Worm (Caenorhabditis elegans): ENCODE results near the gene Y75B8A.25.

ce11 chrIII:12230195-12230594, 43.6 kb upstream of the Y75B8A.25 start:
- TF ChIP-seq lin-13 (tag; optimal IDR thresholded peaks at IDR 0.05) (no peak), zip-8 (tag; optimal IDR thresholded peaks at IDR 0.05) (no peak), mep-1 (tag; optimal IDR thresholded peaks at IDR 0.05) (no peak), elt-1 (tag; optimal IDR thresholded peaks at IDR 0.05; ENCODE audit: borderline replicate concordance, insufficient read depth) (no peak), elt-3 (tag; optimal IDR thresholded peaks at IDR 0.05) (no peak), nhr-28 (tag; optimal IDR thresholded peaks at IDR 0.05) (no peak), snpc-4 (tag; optimal IDR thresholded peaks at IDR 0.05) (no peak), mab-5 (tag; optimal IDR thresholded peaks at IDR 0.05) (no peak), lin-32 (GFP tag; optimal IDR thresholded peaks at IDR 0.05) (no peak), nhr-12 (tag; optimal IDR thresholded peaks at IDR 0.05) (no peak), lsy-2 (tag; optimal IDR thresholded peaks at IDR 0.05) (no peak), unc-62 (GFP tag; optimal IDR thresholded peaks at IDR 0.05) (no peak), drap-1 (GFP tag; optimal IDR thresholded peaks at IDR 0.05) (no peak)

All from whole organism, mixed stage, embryonic.